Worm (Caenorhabditis elegans) whole organism, L2 larva: ENCODE measurements around the gene emg-1.

ENCODE experiments used
- C34F6.9 ChIP-seq: fragments of 150-350 bp; optimal IDR thresholded peaks from 2 replicates; lab custom pipeline; 2014; ENCODE audit warnings: missing biosample characterization, missing genetic modification characterization
- F13H6.1 ChIP-seq: sonication (generic microtip); optimal IDR thresholded peaks from 2 replicates; lab custom pipeline; 2016; ENCODE audit warnings: missing genetic modification characterization, missing compliant biosample characterization
- R02D3.7 ChIP-seq: fragments of 150-350 bp; optimal IDR thresholded peaks from 2 replicates; lab custom pipeline; 2014; ENCODE audit warnings: missing biosample characterization, missing genetic modification characterization
- Y55F3AM.14 ChIP-seq: fragments of 200-800 bp; sonication (Bioruptor generic); optimal IDR thresholded peaks from 2 replicates; lab custom pipeline; 2018; ENCODE audit warnings: mild to moderate bottlenecking, missing genetic modification characterization, missing compliant biosample characterization
- ZK546.5 ChIP-seq: sonication (generic microtip); optimal IDR thresholded peaks from 2 replicates; lab custom pipeline; 2017; ENCODE audit warnings: missing biosample characterization, missing genetic modification characterization
- alr-1 ChIP-seq: fragments of 150-350 bp; optimal IDR thresholded peaks from 2 replicates; lab custom pipeline; 2014; ENCODE audit warnings: missing biosample characterization, missing genetic modification characterization
- aly-2 ChIP-seq: fragments of 150-350 bp; optimal IDR thresholded peaks from 2 replicates; lab custom pipeline; 2014; ENCODE audit warnings: missing biosample characterization, missing genetic modification characterization
- ama-1 ChIP-seq: fragments of 150-350 bp; optimal IDR thresholded peaks from 2 replicates; lab custom pipeline; 2018; ENCODE audit warnings: inconsistent platforms
- blmp-1 ChIP-seq: sonication (generic microtip); optimal IDR thresholded peaks from 2 replicates; lab custom pipeline; 2017; ENCODE audit warnings: missing genetic modification characterization, mild to moderate bottlenecking, missing compliant biosample characterization, antibody characterized with exemption, moderate library complexity; ENCODE audit not compliant: insufficient read depth
- ceh-16 ChIP-seq: fragments of 150-350 bp; optimal IDR thresholded peaks from 2 replicates; lab custom pipeline; 2014; ENCODE audit warnings: missing biosample characterization, missing genetic modification characterization
- ceh-82 ChIP-seq: fragments of 150-350 bp; optimal IDR thresholded peaks from 2 replicates; lab custom pipeline; 2014; ENCODE audit warnings: missing biosample characterization, missing genetic modification characterization
- crh-2 ChIP-seq: sonication (generic microtip); optimal IDR thresholded peaks from 2 replicates; lab custom pipeline; 2017; ENCODE audit warnings: missing biosample characterization, missing genetic modification characterization
- dmd-4 ChIP-seq: sonication (generic microtip); optimal IDR thresholded peaks from 2 replicates; lab custom pipeline; 2017; ENCODE audit warnings: missing biosample characterization, missing genetic modification characterization
- egl-27 ChIP-seq: sonication (generic microtip); optimal IDR thresholded peaks from 3 replicates; lab custom pipeline; 2017; ENCODE audit warnings: missing biosample characterization, missing genetic modification reagents, missing genetic modification characterization
- elt-1 ChIP-seq: fragments of 150-350 bp; optimal IDR thresholded peaks from 2 replicates; lab custom pipeline; 2014; ENCODE audit warnings: missing biosample characterization, missing genetic modification characterization
- elt-3 ChIP-seq: sonication (generic microtip); optimal IDR thresholded peaks from 2 replicates; lab custom pipeline; 2017; ENCODE audit warnings: missing biosample characterization, missing genetic modification characterization
- fos-1 ChIP-seq: fragments of 150-350 bp; optimal IDR thresholded peaks from 2 replicates; lab custom pipeline; 2014; ENCODE audit warnings: missing biosample characterization, missing genetic modification characterization
- gmeb-1 ChIP-seq: fragments of 150-350 bp; optimal IDR thresholded peaks from 2 replicates; lab custom pipeline; 2014; ENCODE audit warnings: missing biosample characterization, missing genetic modification characterization
- lin-11 ChIP-seq: fragments of 150-350 bp; sonication (generic microtip); optimal IDR thresholded peaks from 2 replicates; lab custom pipeline; 2014; ENCODE audit warnings: missing biosample characterization, missing genetic modification characterization, inconsistent platforms, mixed read lengths
- lin-13 ChIP-seq: fragments of 150-350 bp; optimal IDR thresholded peaks from 2 replicates; lab custom pipeline; 2014; ENCODE audit warnings: missing biosample characterization, missing genetic modification reagents, missing genetic modification characterization
- lin-39 ChIP-seq: fragments of 150-350 bp; optimal IDR thresholded peaks from 2 replicates; lab custom pipeline; 2014; ENCODE audit warnings: missing biosample characterization, missing genetic modification reagents, missing genetic modification characterization
- lsy-2 ChIP-seq, 2 experiments: fragments of 150-350 bp in 1 of 2; sonication (generic microtip) in 1 of 2; optimal IDR thresholded peaks; 2 replicates each; lab custom pipeline; 2014 to 2017; ENCODE audit warnings: missing biosample characterization in 2 of 2, missing genetic modification characterization in 2 of 2
- mab-5 ChIP-seq: fragments of 150-350 bp; optimal IDR thresholded peaks from 2 replicates; lab custom pipeline; 2014; ENCODE audit warnings: missing biosample characterization, missing genetic modification characterization
- mbf-1 ChIP-seq: sonication (generic microtip); optimal IDR thresholded peaks from 2 replicates; lab custom pipeline; 2017; ENCODE audit warnings: missing biosample characterization, missing genetic modification characterization
- mdl-1 ChIP-seq, 2 experiments: fragments of 150-350 bp in 1 of 2; sonication (generic microtip) in 1 of 2; optimal IDR thresholded peaks; 2 replicates each; lab custom pipeline; 2017; ENCODE audit warnings: missing biosample characterization in 2 of 2, missing genetic modification characterization in 2 of 2
- nhr-10 ChIP-seq: sonication (generic microtip); optimal IDR thresholded peaks from 2 replicates; lab custom pipeline; 2017; ENCODE audit warnings: missing biosample characterization, missing genetic modification characterization
- nhr-11 ChIP-seq: fragments of 150-350 bp; optimal IDR thresholded peaks from 2 replicates; lab custom pipeline; 2014; ENCODE audit warnings: missing biosample characterization, missing genetic modification characterization
- nhr-12 ChIP-seq: fragments of 150-350 bp; optimal IDR thresholded peaks from 2 replicates; lab custom pipeline; 2014; ENCODE audit warnings: missing biosample characterization, missing genetic modification characterization
- nhr-129 ChIP-seq: fragments of 150-350 bp; optimal IDR thresholded peaks from 2 replicates; lab custom pipeline; 2014; ENCODE audit warnings: missing biosample characterization, missing genetic modification characterization
- nhr-21 ChIP-seq: fragments of 150-350 bp; optimal IDR thresholded peaks from 2 replicates; lab custom pipeline; 2014; ENCODE audit warnings: missing biosample characterization, missing genetic modification characterization
- nhr-23 ChIP-seq: fragments of 150-350 bp; optimal IDR thresholded peaks from 2 replicates; lab custom pipeline; 2014; ENCODE audit warnings: missing biosample characterization, missing genetic modification reagents, missing genetic modification characterization
- nhr-237 ChIP-seq: fragments of 150-350 bp; optimal IDR thresholded peaks from 2 replicates; lab custom pipeline; 2014; ENCODE audit warnings: missing biosample characterization, missing genetic modification characterization
- nhr-25 ChIP-seq: fragments of 150-350 bp; sonication (generic microtip); optimal IDR thresholded peaks from 3 replicates; lab custom pipeline; 2014; ENCODE audit warnings: missing biosample characterization, missing genetic modification characterization
- nhr-6 ChIP-seq: fragments of 150-350 bp; optimal IDR thresholded peaks from 2 replicates; lab custom pipeline; 2014; ENCODE audit warnings: missing biosample characterization, missing genetic modification characterization
- nhr-77 ChIP-seq: fragments of 150-350 bp; optimal IDR thresholded peaks from 2 replicates; lab custom pipeline; 2014; ENCODE audit warnings: missing biosample characterization, missing genetic modification characterization
- peb-1 ChIP-seq: fragments of 150-350 bp; optimal IDR thresholded peaks from 2 replicates; lab custom pipeline; 2014; ENCODE audit warnings: missing biosample characterization, missing genetic modification characterization
- sem-4 ChIP-seq: fragments of 150-350 bp; optimal IDR thresholded peaks from 2 replicates; lab custom pipeline; 2014; ENCODE audit warnings: missing biosample characterization, missing genetic modification reagents, missing genetic modification characterization
- skn-1 ChIP-seq: sonication (generic microtip); optimal IDR thresholded peaks from 2 replicates; lab custom pipeline; 2017; ENCODE audit warnings: missing biosample characterization, missing genetic modification characterization
- sma-3 ChIP-seq: sonication (generic microtip); optimal IDR thresholded peaks from 2 replicates; lab custom pipeline; 2016; ENCODE audit warnings: missing genetic modification reagents, missing genetic modification characterization, missing compliant biosample characterization
- sma-9 ChIP-seq, 2 experiments: fragments of 150-350 bp in 1 of 2; sonication (generic microtip) in 1 of 2; optimal IDR thresholded peaks; 2 replicates each; lab custom pipeline; 2014 to 2016; ENCODE audit warnings: missing genetic modification characterization in 2 of 2, mild to moderate bottlenecking in 1 of 2, missing biosample characterization in 1 of 2, missing compliant biosample characterization in 1 of 2, missing genetic modification reagents in 1 of 2, moderate library complexity in 1 of 2
- snpc-4 ChIP-seq: fragments of 150-350 bp; optimal IDR thresholded peaks from 2 replicates; lab custom pipeline; 2014; ENCODE audit warnings: missing biosample characterization, missing genetic modification characterization
- unc-39 ChIP-seq: fragments of 150-350 bp; optimal IDR thresholded peaks from 2 replicates; lab custom pipeline; 2014; ENCODE audit warnings: missing biosample characterization, missing genetic modification characterization
- unc-55 ChIP-seq: fragments of 150-350 bp; sonication (generic microtip); optimal IDR thresholded peaks from 3 replicates; lab custom pipeline; 2014; ENCODE audit warnings: missing biosample characterization, missing genetic modification reagents, missing genetic modification characterization
- unc-62 ChIP-seq: fragments of 150-350 bp; optimal IDR thresholded peaks from 2 replicates; lab custom pipeline; 2014; ENCODE audit warnings: missing biosample characterization, missing genetic modification reagents, missing genetic modification characterization
- zag-1 ChIP-seq: fragments of 150-350 bp; optimal IDR thresholded peaks from 2 replicates; lab custom pipeline; 2014; ENCODE audit warnings: missing biosample characterization, missing genetic modification characterization
- ztf-1 ChIP-seq: fragments of 200-800 bp; sonication (Bioruptor generic); conservative IDR thresholded peaks from 2 replicates; pipeline ENCODE4 v1.3.6; 2022; ENCODE audit warnings: missing genetic modification characterization, missing compliant biosample characterization
- ztf-11 ChIP-seq: sonication (generic microtip); optimal IDR thresholded peaks from 2 replicates; lab custom pipeline; 2017; ENCODE audit warnings: missing biosample characterization, missing genetic modification characterization
- ztf-4 ChIP-seq: fragments of 150-350 bp; optimal IDR thresholded peaks from 2 replicates; lab custom pipeline; 2014; ENCODE audit warnings: missing biosample characterization, missing genetic modification characterization

Gene emg-1

DNA sequence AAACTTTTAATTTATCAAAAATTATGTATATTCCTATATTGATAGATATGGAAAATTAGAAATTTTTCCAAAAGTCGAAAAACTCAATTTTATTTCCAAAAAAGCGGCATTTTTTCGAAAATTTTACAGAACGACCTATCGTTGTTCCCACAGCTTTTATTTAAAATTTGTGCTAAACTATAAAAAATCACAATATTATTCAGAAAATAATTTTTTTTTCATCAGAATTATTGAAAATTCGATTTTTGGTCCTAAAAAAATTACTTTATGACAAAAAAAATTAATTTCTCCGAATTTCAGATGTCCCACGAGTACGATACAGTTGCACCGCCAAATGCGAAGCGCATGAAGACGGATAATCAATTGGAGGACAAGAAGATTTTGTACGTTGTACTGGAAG, at the start of gene emg-1:
Gene emg-1 (plus strand): TSS at position 301 of the 400 bp plus-strand sequence.
- TF ChIP-seq lin-11 (no peak), unc-55 (no peak), alr-1 (no peak), C34F6.9 (tag; lab: Kevin White, UChicago) (no peak), ceh-16 (tag; lab: Kevin White, UChicago) (no peak), ztf-1 (GFP tag; lab: Robert Waterston, UW) (no peak), gmeb-1 (tag; lab: Kevin White, UChicago) (no peak), crh-2 (no peak), mab-5 (tag; lab: Kevin White, UChicago) (no peak), sem-4 (tag; lab: Kevin White, UChicago) (no peak), nhr-129 (tag; lab: Kevin White, UChicago) (no peak), elt-3 (tag; lab: Kevin White, UChicago) (no peak), peb-1 (tag; lab: Kevin White, UChicago) (no peak), skn-1 (tag; lab: Kevin White, UChicago) (no peak), sma-9 (GFP tag; optimal IDR thresholded peaks at IDR 0.05; lab: Kevin White, UChicago) (no peak), sma-9 (tag; optimal IDR thresholded peaks at IDR 0.05; lab: Kevin White, UChicago) (no peak)

DNA sequence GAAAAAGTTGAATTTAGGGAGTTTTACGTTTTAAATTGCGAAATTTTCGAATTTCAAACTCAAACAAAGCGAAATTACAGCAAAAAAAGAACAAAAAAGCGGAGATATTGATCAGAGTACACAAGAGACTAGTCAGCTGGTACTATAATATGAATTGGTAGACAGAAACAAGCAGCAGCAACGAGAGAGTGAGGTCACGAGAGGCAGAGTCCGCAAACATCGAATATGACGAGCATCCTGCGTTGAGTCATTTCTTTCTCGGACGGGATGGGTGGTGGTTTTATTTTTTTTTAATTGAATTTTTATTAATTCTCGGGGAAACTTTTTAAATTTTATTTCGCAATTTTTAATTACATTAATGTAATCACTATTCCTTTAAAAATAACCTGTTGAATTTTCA, 49.6 kb upstream of the emg-1 start:
- peak; percentile 88 for TF ChIP-seq C34F6.9 (tag; lab: Kevin White, UChicago)
- TF ChIP-seq dmd-4 (tag; lab: Kevin White, UChicago): no peak
- TF ChIP-seq mbf-1 (tag; lab: Kevin White, UChicago): no peak
- TF ChIP-seq aly-2 (tag; lab: Kevin White, UChicago): no peak
- TF ChIP-seq lin-39: no peak
- peak; percentile 10 for TF ChIP-seq nhr-21 (tag; lab: Kevin White, UChicago)
- no peak for TF ChIP-seq ZK546.5 (tag; lab: Kevin White, UChicago)
- TF ChIP-seq blmp-1 (tag; lab: Kevin White, UChicago): peak; percentile 1
- no peak for TF ChIP-seq peb-1 (tag; lab: Kevin White, UChicago)
- no peak for TF ChIP-seq sma-9 (GFP tag; optimal IDR thresholded peaks at IDR 0.05; lab: Kevin White, UChicago)
- no peak for TF ChIP-seq sma-9 (tag; optimal IDR thresholded peaks at IDR 0.05; lab: Kevin White, UChicago)
- TF ChIP-seq sma-3 (GFP tag; lab: Kevin White, UChicago): peak; percentile 31
- TF ChIP-seq lin-11: peak; percentile 50
- TF ChIP-seq ceh-82: no peak
- peak; percentile 46 for TF ChIP-seq lin-13
- peak; percentile 49 to 85 for TF ChIP-seq lsy-2 (tag; optimal IDR thresholded peaks at IDR 0.05; lab: Kevin White, UChicago)
- no peak for TF ChIP-seq ztf-11 (tag; lab: Kevin White, UChicago)
- no peak for TF ChIP-seq elt-3 (tag; lab: Kevin White, UChicago)
- no peak for TF ChIP-seq nhr-10 (tag; lab: Kevin White, UChicago)
- TF ChIP-seq ztf-1 (GFP tag; lab: Robert Waterston, UW): no peak
- TF ChIP-seq gmeb-1 (tag; lab: Kevin White, UChicago): peak; percentile 74
- TF ChIP-seq ceh-16 (tag; lab: Kevin White, UChicago): peak; percentile 27
- TF ChIP-seq mab-5 (tag; lab: Kevin White, UChicago): peak; percentile 8
- no peak for TF ChIP-seq nhr-77 (tag; lab: Kevin White, UChicago)
- TF ChIP-seq fos-1 (tag; lab: Kevin White, UChicago): peak; percentile 98
- no peak for TF ChIP-seq nhr-23 (tag; lab: Kevin White, UChicago)
- no peak for TF ChIP-seq unc-62 (GFP tag; lab: Kevin White, UChicago)
- no peak for TF ChIP-seq unc-39 (tag; lab: Kevin White, UChicago)
- TF ChIP-seq nhr-129 (tag; lab: Kevin White, UChicago): peak; percentile 79
- no peak for TF ChIP-seq nhr-237
- no peak for TF ChIP-seq mdl-1 (tag; optimal IDR thresholded peaks at IDR 0.05; lab: Kevin White, UChicago)
- peak; percentile 30 for TF ChIP-seq nhr-6
- TF ChIP-seq elt-1 (tag; lab: Kevin White, UChicago): no peak
- TF ChIP-seq crh-2: peak; percentile 78
- TF ChIP-seq R02D3.7 (tag; lab: Kevin White, UChicago): no peak
- peak; percentile 69 for TF ChIP-seq F13H6.1 (tag; lab: Kevin White, UChicago)
- TF ChIP-seq nhr-25 (tag; lab: Kevin White, UChicago): peak; percentile 75
- no peak for TF ChIP-seq nhr-12
- TF ChIP-seq sem-4 (tag; lab: Kevin White, UChicago): no peak
- TF ChIP-seq nhr-11: no peak
- TF ChIP-seq alr-1: no peak
- TF ChIP-seq Y55F3AM.14: no peak
- peak; percentile 17 for TF ChIP-seq ama-1
- TF ChIP-seq zag-1 (tag; lab: Kevin White, UChicago): no peak
- peak; percentile 49 for TF ChIP-seq egl-27 (tag; lab: Kevin White, UChicago)
- no peak for TF ChIP-seq ztf-4
- TF ChIP-seq snpc-4 (tag; lab: Kevin White, UChicago): peak; percentile 23
- TF ChIP-seq unc-55: peak; percentile 67
- TF ChIP-seq skn-1 (tag; lab: Kevin White, UChicago): no peak
- TF ChIP-seq, all 48 proteins: peak for 20
